Fruit fly (Drosophila melanogaster) whole organism, embryonic: Measurements from ENCODE around the gene Desat1.
A peak's percentile ranks its signal among the peaks of the same experiment; 100 is the strongest.

ENCODE experiments used
- B-H1 ChIP-seq: fragments of 200-800 bp; sonication (Bioruptor generic); IDR thresholded peaks from 3 replicates; pipeline ENCODE4 v1.3.6; 2022; ENCODE audit warnings: missing biosample characterization, missing genetic modification characterization
- CG11560 ChIP-seq: fragments of 200-800 bp; sonication (Bioruptor generic); IDR thresholded peaks from 3 replicates; pipeline ENCODE4 v1.3.6; 2022; ENCODE audit warnings: missing biosample characterization, missing genetic modification characterization
- CG11723 ChIP-seq: fragments of 200-800 bp; sonication (Bioruptor generic); optimal IDR thresholded peaks from 2 replicates; lab custom pipeline; 2017; ENCODE audit warnings: missing biosample characterization, mild to moderate bottlenecking, missing genetic modification characterization
- CG12155 ChIP-seq: fragments of 200-800 bp; sonication (Bioruptor generic); optimal IDR thresholded peaks from 3 replicates; lab custom pipeline; 2016; ENCODE audit warnings: missing biosample characterization, missing genetic modification characterization
- CG12219 ChIP-seq: fragments of 200-800 bp; sonication (Bioruptor generic); optimal IDR thresholded peaks from 3 replicates; lab custom pipeline; 2018; ENCODE audit warnings: missing biosample characterization, mild to moderate bottlenecking, missing genetic modification characterization
- CG16813 ChIP-seq: fragments of 200-800 bp; sonication (Bioruptor generic); IDR thresholded peaks from 3 replicates; pipeline ENCODE4 v1.3.6; 2022; ENCODE audit warnings: missing biosample characterization, missing genetic modification characterization; ENCODE audit not compliant: partially characterized antibody
- CG17186 ChIP-seq: fragments of 200-800 bp; sonication (Bioruptor generic); optimal IDR thresholded peaks from 3 replicates; lab custom pipeline; 2017; ENCODE audit warnings: missing biosample characterization, missing genetic modification reagents, missing genetic modification characterization
- CG2116 ChIP-seq: fragments of 200-800 bp; sonication (Bioruptor generic); optimal IDR thresholded peaks from 3 replicates; lab custom pipeline; 2018; ENCODE audit warnings: missing biosample characterization, mild to moderate bottlenecking, missing genetic modification characterization
- CG3065 ChIP-seq: fragments of 200-800 bp; sonication (Bioruptor generic); optimal IDR thresholded peaks from 2 replicates; lab custom pipeline; 2016; ENCODE audit warnings: missing biosample characterization, missing genetic modification characterization
- CG31365 ChIP-seq: fragments of 200-800 bp; sonication (Bioruptor generic); optimal IDR thresholded peaks from 2 replicates; lab custom pipeline; 2018; ENCODE audit warnings: missing biosample characterization, mild to moderate bottlenecking, missing genetic modification characterization
- CG31441 ChIP-seq: fragments of 200-800 bp; sonication (Bioruptor generic); IDR thresholded peaks from 2 replicates; pipeline ENCODE4 v1.3.6; 2022; ENCODE audit warnings: missing biosample characterization, missing genetic modification characterization
- CG5953 ChIP-seq: fragments of 200-800 bp; sonication (Bioruptor generic); IDR thresholded peaks from 2 replicates; pipeline ENCODE4 v1.3.6; 2022; ENCODE audit warnings: missing biosample characterization, missing genetic modification characterization
- CG6813 ChIP-seq: fragments of 200-800 bp; sonication (Bioruptor generic); optimal IDR thresholded peaks from 2 replicates; lab custom pipeline; 2017; ENCODE audit warnings: missing biosample characterization, missing genetic modification characterization, mild to moderate bottlenecking, moderate library complexity, missing genetic modification reagents
- CG7357 ChIP-seq: fragments of 200-800 bp; sonication (Bioruptor generic); IDR thresholded peaks from 3 replicates; pipeline ENCODE4 v1.3.6; 2022; ENCODE audit warnings: missing biosample characterization, missing genetic modification characterization
- CG8290 ChIP-seq, 3 experiments: fragments of 200-800 bp; sonication (Bioruptor generic); optimal IDR thresholded peaks; 2 replicates each; lab custom pipeline; 2016 to 2019; ENCODE audit warnings: missing biosample characterization in 3 of 3, missing genetic modification characterization in 3 of 3, mild to moderate bottlenecking in 2 of 3, moderate library complexity in 1 of 3
- CG8944 ChIP-seq: fragments of 200-800 bp; sonication (Bioruptor generic); optimal IDR thresholded peaks from 3 replicates; lab custom pipeline; 2016; ENCODE audit warnings: missing biosample characterization, missing genetic modification characterization
- Dip2 ChIP-seq: fragments of 200-800 bp; sonication (Bioruptor generic); IDR thresholded peaks from 2 replicates; pipeline ENCODE4 v1.3.6; 2022; ENCODE audit warnings: missing biosample characterization, missing genetic modification characterization
- E2f2 ChIP-seq: fragments of 200-800 bp; sonication (Bioruptor generic); IDR thresholded peaks from 2 replicates; pipeline ENCODE4 v1.3.6; 2022; ENCODE audit warnings: missing biosample characterization, missing genetic modification characterization
- HLH54F ChIP-seq: fragments of 200-800 bp; sonication (Bioruptor generic); optimal IDR thresholded peaks from 3 replicates; lab custom pipeline; 2016; ENCODE audit warnings: missing biosample characterization, missing genetic modification characterization
- HLHmδ ChIP-seq: fragments of 200-800 bp; sonication (Bioruptor generic); optimal IDR thresholded peaks from 2 replicates; lab custom pipeline; 2018; ENCODE audit warnings: missing biosample characterization, mild to moderate bottlenecking, missing genetic modification characterization, moderate library complexity
- Hand ChIP-seq: fragments of 200-800 bp; sonication (Bioruptor generic); optimal IDR thresholded peaks from 2 replicates; lab custom pipeline; 2017; ENCODE audit warnings: mild to moderate bottlenecking, missing biosample characterization, missing genetic modification reagents, missing genetic modification characterization
- Hmr ChIP-seq: fragments of 200-800 bp; sonication (Bioruptor generic); optimal IDR thresholded peaks from 3 replicates; lab custom pipeline; 2017; ENCODE audit warnings: mild to moderate bottlenecking, missing biosample characterization, missing genetic modification reagents, missing genetic modification characterization
- Hmx ChIP-seq: fragments of 200-800 bp; sonication (Bioruptor generic); optimal IDR thresholded peaks from 2 replicates; lab custom pipeline; 2016; ENCODE audit warnings: missing biosample characterization, missing genetic modification characterization
- Hr3 ChIP-seq: fragments of 200-800 bp; sonication (Bioruptor generic); optimal IDR thresholded peaks from 3 replicates; lab custom pipeline; 2016; ENCODE audit warnings: missing biosample characterization, missing genetic modification characterization
- Nf-YB ChIP-seq: fragments of 200-800 bp; sonication (Bioruptor generic); optimal IDR thresholded peaks from 3 replicates; lab custom pipeline; 2019; ENCODE audit warnings: missing biosample characterization, mild to moderate bottlenecking, missing genetic modification characterization, moderate library complexity
- Oli ChIP-seq: fragments of 200-800 bp; sonication (Bioruptor generic); optimal IDR thresholded peaks from 2 replicates; lab custom pipeline; 2018; ENCODE audit warnings: missing biosample characterization, mild to moderate bottlenecking, missing genetic modification characterization, moderate library complexity
- PHDP ChIP-seq: fragments of 200-800 bp; sonication (Bioruptor generic); optimal IDR thresholded peaks from 3 replicates; lab custom pipeline; 2018; ENCODE audit warnings: missing biosample characterization, mild to moderate bottlenecking, missing genetic modification characterization, moderate library complexity
- Ptx1 ChIP-seq: fragments of 200-800 bp; sonication (Bioruptor generic); IDR thresholded peaks from 2 replicates; pipeline ENCODE4 v1.3.6; 2022; ENCODE audit warnings: missing biosample characterization, missing genetic modification characterization
- Sin3A ChIP-seq: fragments of >200 bp; optimal IDR thresholded peaks from 2 replicates; lab custom pipeline; 2018
- Ssrp ChIP-seq: fragments of 200-800 bp; sonication (Bioruptor generic); optimal IDR thresholded peaks from 2 replicates; lab custom pipeline; 2018; ENCODE audit warnings: missing biosample characterization, mild to moderate bottlenecking, missing genetic modification characterization, moderate library complexity
- ara ChIP-seq: fragments of 200-800 bp; sonication (Bioruptor generic); IDR thresholded peaks from 2 replicates; pipeline ENCODE4 v1.3.6; 2022; ENCODE audit warnings: missing biosample characterization, missing genetic modification characterization
- bigmax ChIP-seq: fragments of 200-800 bp; sonication (Bioruptor generic); optimal IDR thresholded peaks from 2 replicates; lab custom pipeline; 2018; ENCODE audit warnings: missing biosample characterization, mild to moderate bottlenecking, missing genetic modification characterization
- crol ChIP-seq: fragments of 200-800 bp; sonication (Bioruptor generic); IDR thresholded peaks from 2 replicates; pipeline ENCODE4 v1.3.6; 2022; ENCODE audit warnings: missing biosample characterization, missing genetic modification characterization
- fd102C ChIP-seq: fragments of 200-800 bp; sonication (Bioruptor generic); optimal IDR thresholded peaks from 2 replicates; lab custom pipeline; 2018; ENCODE audit warnings: missing biosample characterization, mild to moderate bottlenecking, missing genetic modification characterization, moderate library complexity
- fd96Cb ChIP-seq: fragments of 200-800 bp; sonication (Bioruptor generic); optimal IDR thresholded peaks from 2 replicates; lab custom pipeline; 2018; ENCODE audit warnings: missing biosample characterization, mild to moderate bottlenecking, missing genetic modification characterization, moderate library complexity
- ftz-f1 ChIP-seq: fragments of 200-800 bp; sonication (Bioruptor generic); optimal IDR thresholded peaks from 2 replicates; lab custom pipeline; 2016; ENCODE audit warnings: missing biosample characterization, missing genetic modification characterization
- hb ChIP-seq: fragments of 200-800 bp; sonication (Bioruptor generic); IDR thresholded peaks from 3 replicates; pipeline ENCODE4 v1.3.6; 2022; ENCODE audit warnings: missing biosample characterization, missing genetic modification characterization; ENCODE audit not compliant: partially characterized antibody
- ind ChIP-seq: fragments of 200-800 bp; sonication (Bioruptor generic); optimal IDR thresholded peaks from 3 replicates; lab custom pipeline; 2016; ENCODE audit warnings: missing biosample characterization, missing genetic modification characterization
- jumu ChIP-seq: fragments of 200-800 bp; sonication (Bioruptor generic); optimal IDR thresholded peaks from 3 replicates; lab custom pipeline; 2016; ENCODE audit warnings: missing biosample characterization, missing genetic modification characterization
- kay ChIP-seq: fragments of 200-800 bp; sonication (Bioruptor generic); optimal IDR thresholded peaks from 2 replicates; lab custom pipeline; 2016; ENCODE audit warnings: missing biosample characterization, missing genetic modification characterization
- lbe ChIP-seq: fragments of 200-800 bp; sonication (Bioruptor generic); optimal IDR thresholded peaks from 2 replicates; lab custom pipeline; 2016; ENCODE audit warnings: missing biosample characterization, mild to moderate bottlenecking, missing genetic modification characterization
- peb ChIP-seq: fragments of 200-800 bp; sonication (Bioruptor generic); IDR thresholded peaks from 2 replicates; pipeline ENCODE4 v1.3.6; 2022; ENCODE audit warnings: missing biosample characterization, missing genetic modification characterization
- phol ChIP-seq: fragments of 200-800 bp; sonication (Bioruptor generic); optimal IDR thresholded peaks from 3 replicates; lab custom pipeline; 2018; ENCODE audit warnings: missing biosample characterization, mild to moderate bottlenecking, missing genetic modification characterization, moderate library complexity
- psq ChIP-seq: fragments of 200-800 bp; sonication (Bioruptor generic); optimal IDR thresholded peaks from 2 replicates; lab custom pipeline; 2017; ENCODE audit warnings: missing biosample characterization, missing genetic modification characterization
- ro ChIP-seq: fragments of 200-800 bp; sonication (Bioruptor generic); IDR thresholded peaks from 2 replicates; pipeline ENCODE4 v1.3.6; 2022; ENCODE audit warnings: missing biosample characterization, missing genetic modification characterization
- shn ChIP-seq: fragments of 200-800 bp; sonication (Bioruptor generic); optimal IDR thresholded peaks from 3 replicates; lab custom pipeline; 2016; ENCODE audit warnings: missing biosample characterization, missing genetic modification characterization
- slbo ChIP-seq: fragments of 200-800 bp; sonication (Bioruptor generic); IDR thresholded peaks from 2 replicates; pipeline ENCODE4 v1.3.6; 2022; ENCODE audit warnings: missing biosample characterization, missing genetic modification characterization
- slou ChIP-seq: fragments of 200-800 bp; sonication (Bioruptor generic); optimal IDR thresholded peaks from 3 replicates; lab custom pipeline; 2016; ENCODE audit warnings: missing biosample characterization, missing genetic modification characterization
- trh ChIP-seq: fragments of 200-800 bp; sonication (Bioruptor generic); optimal IDR thresholded peaks from 2 replicates; lab custom pipeline; 2016; ENCODE audit warnings: missing biosample characterization, missing genetic modification characterization
- unc-4 ChIP-seq: fragments of 200-800 bp; sonication (Bioruptor generic); IDR thresholded peaks from 2 replicates; pipeline ENCODE4 v1.3.6; 2022; ENCODE audit warnings: missing biosample characterization, missing genetic modification characterization; ENCODE audit not compliant: partially characterized antibody
- usp ChIP-seq: fragments of >200 bp; optimal IDR thresholded peaks from 2 replicates; lab custom pipeline; 2017; ENCODE audit warnings: missing biosample characterization, missing genetic modification characterization

Desat1 gene

DNA sequence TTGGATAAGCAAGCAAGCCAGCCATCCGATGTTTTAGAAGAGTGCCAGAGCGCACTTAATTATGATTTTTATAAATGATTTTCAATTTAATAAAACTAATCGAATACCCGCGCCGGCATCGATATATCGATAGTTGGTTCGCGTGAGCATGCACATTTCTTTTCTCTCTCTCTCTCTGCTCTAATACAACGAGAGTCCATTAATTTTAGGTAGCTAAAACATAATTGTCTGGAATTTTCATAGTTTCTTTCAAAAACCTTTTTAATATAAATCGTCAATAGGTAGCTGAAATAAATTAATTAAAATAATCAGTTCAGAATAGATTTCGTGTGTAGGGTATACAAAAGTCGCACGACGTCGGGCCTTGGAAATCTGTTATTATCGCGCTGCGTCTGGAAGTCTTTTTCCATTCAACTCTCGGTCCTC lies 9.5 kb downstream of the Desat1 start, which contains the start of gene CG18549 (continued):
- TF ChIP-seq CG11723 (peak; percentile 99), crol (GFP tag; lab: Robert Waterston, UW) (peak; percentile 89), HLH54F (GFP tag; lab: Kevin White, UChicago) (peak; percentile 99), CG31365 (tag; lab: Kevin White, UChicago) (peak; percentile 95), fd96Cb (tag; lab: Kevin White, UChicago) (peak; percentile 100), ftz-f1 (GFP tag; lab: Kevin White, UChicago) (peak; percentile 94), CG31441 (peak; percentile 99), Nf-YB (GFP tag; lab: Kevin White, UChicago) (peak; percentile 93), Ssrp (tag; lab: Kevin White, UChicago) (peak; percentile 100), CG3065 (GFP tag; lab: Kevin White, UChicago) (peak; percentile 99), CG12219 (GFP tag; lab: Kevin White, UChicago) (peak; percentile 100), Oli (tag; lab: Kevin White, UChicago) (peak; percentile 100), kay (GFP tag; lab: Kevin White, UChicago) (peak; percentile 99), Dip2 (GFP tag; lab: Robert Waterston, UW) (peak; percentile 83), CG11560 (tag; lab: Robert Waterston, UW) (peak; percentile 97), ro (GFP tag; lab: Robert Waterston, UW) (peak; percentile 99), CG12155 (GFP tag; lab: Kevin White, UChicago) (peak; percentile 99), CG8944 (GFP tag; lab: Kevin White, UChicago) (peak; percentile 99), Sin3A (lab: Kevin White, UChicago) (no peak), phol (tag; lab: Kevin White, UChicago) (peak; percentile 100), Hmx (GFP tag; lab: Kevin White, UChicago) (peak; percentile 98), Hand (peak; percentile 99), unc-4 (GFP tag; lab: Robert Waterston, UW) (peak; percentile 81), slbo (peak; percentile 100), B-H1 (peak; percentile 100), PHDP (tag; lab: Kevin White, UChicago) (peak; percentile 100), Hr3 (GFP tag; lab: Kevin White, UChicago) (peak; percentile 100), Hmr (GFP tag; lab: Kevin White, UChicago) (peak; percentile 100), HLHmδ (no peak), E2f2 (peak; percentile 98), CG5953 (GFP tag; lab: Robert Waterston, UW) (peak; percentile 100), shn (peak; percentile 99), fd102C (GFP tag; lab: Kevin White, UChicago) (peak; percentile 92), slou (GFP tag; lab: Kevin White, UChicago) (peak; percentile 99), CG2116 (GFP tag; lab: Kevin White, UChicago) (peak; percentile 94), trh (peak; percentile 99), CG17186 (GFP tag; lab: Kevin White, UChicago) (peak; percentile 96), CG6813 (peak; percentile 99), Ptx1 (GFP tag; lab: Robert Waterston, UW) (peak; percentile 100), hb (peak; percentile 72; the same call in 2 of the 3 replicates), CG7357 (GFP tag; lab: Robert Waterston, UW) (peak; percentile 99), CG16813 (GFP tag; lab: Robert Waterston, UW) (peak; percentile 80), lbe (GFP tag; lab: Kevin White, UChicago) (peak; percentile 99), usp (GFP tag; lab: Kevin White, UChicago) (no peak), psq (GFP tag; lab: Kevin White, UChicago) (peak; percentile 97), peb (GFP tag; lab: Robert Waterston, UW) (peak; percentile 100), CG8290 (GFP tag; optimal IDR thresholded peaks at IDR 0.05; lab: Kevin White, UChicago) (peak; percentile 99), CG8290 (tag; optimal IDR thresholded peaks at IDR 0.05; lab: Kevin White, UChicago) (peak; percentile 95 to 99), ind (GFP tag; lab: Kevin White, UChicago) (peak; percentile 99), ara (GFP tag; lab: Robert Waterston, UW) (peak; percentile 100), bigmax (GFP tag; lab: Kevin White, UChicago) (peak; percentile 88), jumu (GFP tag; lab: Kevin White, UChicago) (peak; percentile 99)
